Fruit fly (Drosophila melanogaster) whole organism, embryonic: Measurements from ENCODE around the gene pav.

Source experiments
- Asciz ChIP-seq: fragments of 200-800 bp; sonication (Bioruptor generic); optimal IDR thresholded peaks from 2 replicates; lab custom pipeline; 2017; ENCODE audit warnings: missing biosample characterization, mild to moderate bottlenecking, missing genetic modification characterization, missing genetic modification reagents
- CG33557 ChIP-seq: fragments of 200-800 bp; sonication (Bioruptor generic); optimal IDR thresholded peaks from 2 replicates; lab custom pipeline; 2019; ENCODE audit warnings: missing biosample characterization, mild to moderate bottlenecking, missing genetic modification characterization, moderate library complexity
- CG6689 ChIP-seq: fragments of 200-800 bp; sonication (Bioruptor generic); IDR thresholded peaks from 2 replicates; pipeline ENCODE4 v1.3.6; 2022; ENCODE audit warnings: missing biosample characterization, missing genetic modification characterization
- Fer2 ChIP-seq: fragments of 200-800 bp; sonication (Bioruptor generic); optimal IDR thresholded peaks from 2 replicates; lab custom pipeline; 2018; ENCODE audit warnings: missing biosample characterization, mild to moderate bottlenecking, missing genetic modification characterization, moderate library complexity
- Max ChIP-seq: fragments of 200-800 bp; sonication (Bioruptor generic); optimal IDR thresholded peaks from 2 replicates; lab custom pipeline; 2016; ENCODE audit warnings: missing biosample characterization, mild to moderate bottlenecking, missing genetic modification characterization
- jumu ChIP-seq: fragments of 200-800 bp; sonication (Bioruptor generic); optimal IDR thresholded peaks from 3 replicates; lab custom pipeline; 2016; ENCODE audit warnings: missing biosample characterization, missing genetic modification characterization
- repo ChIP-seq: fragments of 200-800 bp; sonication (Bioruptor generic); optimal IDR thresholded peaks from 2 replicates; lab custom pipeline; 2016; ENCODE audit warnings: missing biosample characterization, missing genetic modification characterization

DNA sequence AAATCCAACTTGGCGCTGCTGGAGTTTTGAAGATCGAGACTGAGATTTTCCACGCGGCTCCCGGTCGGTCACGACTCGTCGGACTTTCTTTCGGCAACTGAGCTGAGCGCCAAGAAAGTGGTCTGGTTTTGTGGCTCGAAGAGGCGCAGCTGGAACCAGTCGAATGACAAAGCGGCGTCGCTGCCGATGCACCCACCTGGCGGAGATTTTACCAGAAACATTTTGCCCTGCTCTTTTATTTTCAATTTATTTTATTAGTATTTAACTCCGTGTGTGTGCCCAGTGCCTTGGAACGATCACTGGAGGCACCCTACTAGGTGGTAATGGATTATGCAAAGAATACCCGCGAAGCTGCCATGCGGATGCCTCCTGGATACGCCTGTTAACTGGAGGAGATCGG is 38.3 kb upstream of the pav start, which contains the start of gene CG15005:
- no peak for TF ChIP-seq CG33557 (GFP tag; lab: Kevin White, UChicago)
- TF ChIP-seq Fer2 (tag; lab: Kevin White, UChicago) = no peak
- TF ChIP-seq jumu (GFP tag; lab: Kevin White, UChicago) = no peak
- no peak for TF ChIP-seq CG6689
- no peak for TF ChIP-seq repo (GFP tag; lab: Kevin White, UChicago)
- no peak for TF ChIP-seq Max (GFP tag; lab: Kevin White, UChicago)
- TF ChIP-seq Asciz (GFP tag; lab: Kevin White, UChicago) = no peak
